Worm (Caenorhabditis elegans) whole organism, early embryonic: Measurements from ENCODE around the gene K08D9.4.

Source experiments
- ama-1 ChIP-seq: fragments of 150-350 bp; optimal IDR thresholded peaks from 2 replicates; lab custom pipeline; 2014
- pes-1 ChIP-seq: fragments of 200-800 bp; sonication (Bioruptor generic); IDR thresholded peaks from 2 replicates; pipeline ENCODE4 v1.3.6; 2022; ENCODE audit warnings: missing genetic modification reagents, missing genetic modification characterization, missing compliant biosample characterization
- tbx-11 ChIP-seq: fragments of 200-800 bp; sonication (Bioruptor generic); IDR thresholded peaks from 2 replicates; pipeline ENCODE4 v1.3.6; 2022; ENCODE audit warnings: missing genetic modification characterization, missing compliant biosample characterization
- tbx-37 ChIP-seq: fragments of 200-800 bp; sonication (Bioruptor generic); conservative IDR thresholded peaks from 2 replicates; pipeline ENCODE4 v1.3.6; 2022; ENCODE audit warnings: missing genetic modification reagents, missing genetic modification characterization, missing compliant biosample characterization

ce11 chrV:3149910-3150428 lies 50.3 kb downstream of the K08D9.4 start:
- no peak for TF ChIP-seq tbx-11 (GFP tag; lab: Robert Waterston, UW)
- TF ChIP-seq ama-1 = no peak
- TF ChIP-seq pes-1 (GFP tag; lab: Robert Waterston, UW) = no peak
- TF ChIP-seq tbx-37 (GFP tag; lab: Robert Waterston, UW) = no peak
